Fruit fly (Drosophila melanogaster) Kc167 (cell line): ENCODE data around the gene Atg101.

Source experiments
- Myc ChIP-seq: fragments of >200 bp; optimal IDR thresholded peaks from 2 replicates; lab custom pipeline; 2017; ENCODE audit warnings: missing external identifiers
- Sin3A ChIP-seq: fragments of >200 bp; optimal IDR thresholded peaks from 2 replicates; lab custom pipeline; 2018; ENCODE audit warnings: missing external identifiers
- h ChIP-seq: fragments of >200 bp; optimal IDR thresholded peaks from 3 replicates; lab custom pipeline; 2018; ENCODE audit warnings: missing external identifiers
- insv ChIP-seq: fragments of >200 bp; optimal IDR thresholded peaks from 3 replicates; lab custom pipeline; 2018; ENCODE audit warnings: missing external identifiers
- psq ChIP-seq: fragments of >200 bp; optimal IDR thresholded peaks from 2 replicates; lab custom pipeline; 2017; ENCODE audit warnings: missing external identifiers
- ttk ChIP-seq: sonication (Bioruptor generic); optimal IDR thresholded peaks from 2 replicates; lab custom pipeline; 2017; ENCODE audit warnings: missing external identifiers

Gene Atg101

DNA sequence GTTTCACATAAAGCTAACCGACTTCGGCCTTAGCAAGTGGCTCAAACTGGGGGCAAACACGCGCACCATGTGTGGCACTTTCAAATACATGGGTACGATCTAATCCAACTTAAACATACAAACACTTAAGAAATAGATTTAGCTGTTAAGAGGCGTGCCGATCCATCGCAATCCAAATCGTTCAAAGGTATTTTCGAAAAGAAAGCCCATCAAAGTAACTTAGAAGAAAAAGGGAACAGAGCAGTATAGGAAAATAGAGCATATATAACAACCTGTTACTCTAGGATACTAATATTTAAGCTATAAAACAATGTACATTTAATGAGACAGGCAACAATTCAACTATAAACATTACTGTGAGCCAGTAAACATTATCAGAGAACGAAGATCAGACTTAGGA is at the start of gene Atg101:
Atg101 (plus strand) TSS at position 301 of the 400 bp plus-strand sequence.
- TF ChIP-seq h (lab: Kevin White, UChicago) (no peak), ttk (no peak), psq (lab: Kevin White, UChicago) (no peak), Sin3A (lab: Kevin White, UChicago) (no peak), Myc (lab: Kevin White, UChicago) (no peak), insv (lab: Kevin White, UChicago) (no peak)

dm6 chrX:18748206-18748605 is 43.3 kb upstream of the Atg101 start, which contains the start of gene CG12609:
TSS of gene CG12609 (minus strand) at chrX:18748306.
- TF ChIP-seq h (lab: Kevin White, UChicago) (no peak), ttk (no peak), Myc (lab: Kevin White, UChicago) (no peak), Sin3A (lab: Kevin White, UChicago) (no peak), psq (lab: Kevin White, UChicago) (no peak), insv (lab: Kevin White, UChicago) (no peak)

- no peak for TF ChIP-seq Sin3A (lab: Kevin White, UChicago)
- no peak for TF ChIP-seq ttk
- no peak for TF ChIP-seq insv (lab: Kevin White, UChicago)
- no peak for TF ChIP-seq h (lab: Kevin White, UChicago)
- no peak for TF ChIP-seq Myc (lab: Kevin White, UChicago)
These were observed 20.1 kb upstream of the Atg101 start for dm6 chrX:18771356-18771755.

DNA sequence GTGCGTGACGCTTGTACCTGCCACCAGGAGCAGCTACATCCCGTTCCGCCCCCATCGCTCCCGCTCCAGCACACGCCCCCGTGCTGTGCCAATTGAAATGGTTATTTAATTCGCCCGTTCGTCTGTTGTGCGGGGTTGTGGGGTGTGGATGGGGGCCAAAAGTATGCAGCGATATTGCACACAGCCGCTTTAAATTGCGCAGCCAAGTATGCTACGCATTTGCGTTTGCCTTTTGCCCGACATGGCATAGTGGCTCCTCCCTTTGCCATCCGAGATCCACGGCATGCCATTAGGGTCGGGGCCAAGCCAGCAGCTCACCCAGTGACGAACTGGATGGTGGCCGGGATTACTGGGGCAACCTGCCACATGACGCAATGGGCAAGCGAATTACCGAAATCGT is 19.5 kb upstream of the Atg101 start:
- TF ChIP-seq insv (lab: Kevin White, UChicago) (no peak), h (lab: Kevin White, UChicago) (no peak), Myc (lab: Kevin White, UChicago) (no peak), Sin3A (lab: Kevin White, UChicago) (no peak), psq (lab: Kevin White, UChicago) (no peak), ttk (no peak)

- TF ChIP-seq Myc (lab: Kevin White, UChicago) = no peak
- TF ChIP-seq h (lab: Kevin White, UChicago) = no peak
- TF ChIP-seq insv (lab: Kevin White, UChicago) = no peak
- no peak for TF ChIP-seq Sin3A (lab: Kevin White, UChicago)
- no peak for TF ChIP-seq ttk
- TF ChIP-seq psq (lab: Kevin White, UChicago) = no peak
These were observed 17.7 kb upstream of the Atg101 start, which contains the start of gene CCKLR-17D3 for dm6 chrX:18773817-18774216. TSS of gene CCKLR-17D3 (minus strand) at chrX:18774027.

DNA sequence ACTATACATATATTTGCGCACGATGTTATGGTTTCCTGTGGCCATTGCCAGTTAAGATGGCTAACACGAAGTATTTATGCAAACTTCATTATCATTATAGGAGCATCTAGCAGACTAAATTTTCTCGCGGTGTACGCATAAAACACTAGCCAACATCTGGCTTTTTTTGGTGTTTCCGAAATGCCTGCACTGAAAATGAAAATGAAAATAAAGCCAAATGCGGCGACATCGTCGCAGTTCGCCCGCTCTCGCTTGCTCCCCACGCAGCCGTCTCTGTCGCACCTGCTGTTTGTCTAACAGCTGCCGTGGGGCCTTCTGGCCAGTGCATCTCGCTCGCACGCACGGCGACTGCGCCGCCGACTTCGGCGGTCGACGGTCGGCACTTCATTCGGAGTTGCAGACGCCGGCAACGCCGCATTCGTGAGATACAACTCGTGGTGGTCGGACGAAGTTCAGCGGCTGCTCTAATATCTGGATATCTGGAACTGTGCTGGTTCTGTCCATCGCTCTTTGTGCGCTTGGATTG is 16.6 kb upstream of the Atg101 start, which contains the start of gene CG6891:
CG6891 (plus strand) TSS at position 411 of the 526 bp plus-strand sequence.
- TF ChIP-seq psq (lab: Kevin White, UChicago) (no peak), h (lab: Kevin White, UChicago) (no peak), Sin3A (lab: Kevin White, UChicago) (no peak), Myc (lab: Kevin White, UChicago) (no peak), insv (lab: Kevin White, UChicago) (no peak), ttk (no peak)

DNA sequence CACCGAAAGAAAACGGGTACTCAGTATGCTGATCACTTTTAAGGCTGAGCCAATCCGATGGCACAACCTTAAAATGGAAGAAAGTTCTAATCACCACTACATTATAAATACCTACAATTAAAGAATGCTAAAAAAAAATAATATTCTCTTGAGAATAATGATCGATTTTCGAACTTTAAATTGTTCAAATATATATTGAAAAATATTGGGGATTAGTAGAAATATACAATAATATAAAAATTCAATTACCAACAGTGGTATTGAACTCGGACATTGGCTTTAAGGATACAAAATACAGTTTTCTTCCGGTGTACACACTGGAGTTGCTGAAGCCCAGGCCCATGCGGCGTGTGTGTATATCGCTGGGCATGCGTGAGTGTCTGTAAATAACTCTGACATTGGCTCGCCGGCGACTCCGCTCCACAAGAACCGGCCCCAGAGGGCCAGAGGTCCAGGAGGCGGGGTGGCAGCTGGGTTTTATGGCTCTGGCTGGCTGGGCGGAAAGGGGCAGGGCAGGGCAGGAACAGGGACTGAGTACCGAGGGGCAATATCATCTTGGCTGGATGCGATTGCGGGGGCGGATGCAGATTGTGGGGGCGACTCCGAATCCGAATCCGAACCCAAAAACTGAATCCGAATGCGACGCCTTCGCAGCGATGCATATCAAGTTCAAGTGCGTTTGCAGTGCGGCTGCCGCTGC is 15.5 kb upstream of the Atg101 start:
- TF ChIP-seq ttk = no peak

DNA sequence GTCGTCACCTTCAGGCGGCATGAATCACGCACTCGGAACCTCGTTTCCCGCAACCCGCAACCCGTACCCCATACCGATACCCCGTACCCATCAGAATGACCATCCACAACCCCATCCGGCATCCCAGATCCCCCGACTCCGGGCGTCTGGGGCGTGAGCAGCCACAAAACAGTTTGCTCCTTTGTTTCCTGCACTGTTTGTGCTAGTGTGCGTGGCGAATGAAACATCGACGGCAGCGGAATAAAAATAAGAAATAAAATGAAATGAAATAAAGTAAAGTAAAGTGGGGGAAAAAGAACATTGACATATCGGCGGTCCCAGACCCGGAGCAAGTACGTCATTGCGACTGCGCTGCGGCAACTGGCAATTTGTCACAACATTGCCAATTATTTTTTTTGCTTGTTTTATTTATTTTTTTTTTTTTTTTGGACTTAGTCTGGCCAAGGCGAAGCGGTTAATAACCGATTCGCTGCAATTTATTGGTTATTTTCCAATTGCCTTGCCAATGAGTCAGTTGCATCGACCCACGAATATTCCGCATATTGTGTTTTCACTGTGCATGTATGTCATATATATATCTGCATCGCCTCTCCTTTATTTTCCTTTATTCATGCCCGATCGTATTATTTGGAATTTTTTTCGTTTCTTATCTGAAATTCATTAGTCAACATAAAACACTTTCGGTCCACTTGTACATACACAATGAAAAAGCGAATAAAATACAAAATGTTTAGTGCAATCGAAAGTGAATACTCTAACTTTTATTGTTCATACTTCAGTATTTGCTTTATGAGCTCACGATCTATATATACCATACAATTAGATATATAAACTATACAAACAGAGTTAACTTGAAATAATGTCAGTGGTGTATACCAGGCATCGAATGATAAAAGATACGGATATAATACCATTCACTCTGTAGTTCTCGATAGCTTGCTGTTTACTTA is 14.2 kb upstream of the Atg101 start:
- no peak for TF ChIP-seq psq (lab: Kevin White, UChicago)
- TF ChIP-seq ttk = no peak
- no peak for TF ChIP-seq Sin3A (lab: Kevin White, UChicago)
- TF ChIP-seq h (lab: Kevin White, UChicago) = no peak
- no peak for TF ChIP-seq insv (lab: Kevin White, UChicago)
- no peak for TF ChIP-seq Myc (lab: Kevin White, UChicago)

DNA sequence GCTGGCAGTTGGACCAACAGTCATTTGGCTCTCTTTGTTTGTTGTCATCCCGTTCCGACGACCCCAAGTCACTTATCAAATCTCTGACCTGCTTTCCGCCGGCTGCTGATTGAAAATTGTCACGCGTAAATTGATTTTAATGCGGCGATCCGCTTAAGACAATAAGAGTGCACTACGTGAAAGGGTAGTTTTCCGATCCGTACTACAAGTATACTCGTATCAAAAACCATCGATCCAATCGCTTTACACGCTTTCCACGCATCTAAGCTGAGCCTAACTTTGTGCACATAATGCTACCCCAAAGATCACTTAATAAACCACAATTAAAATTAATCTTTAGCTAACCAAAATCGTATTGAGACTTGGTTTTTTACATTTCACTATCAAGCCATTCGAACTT is 11.8 kb upstream of the Atg101 start:
- TF ChIP-seq h (lab: Kevin White, UChicago) (no peak), Myc (lab: Kevin White, UChicago) (no peak), insv (lab: Kevin White, UChicago) (no peak), ttk (no peak), psq (lab: Kevin White, UChicago) (no peak), Sin3A (lab: Kevin White, UChicago) (no peak)

DNA sequence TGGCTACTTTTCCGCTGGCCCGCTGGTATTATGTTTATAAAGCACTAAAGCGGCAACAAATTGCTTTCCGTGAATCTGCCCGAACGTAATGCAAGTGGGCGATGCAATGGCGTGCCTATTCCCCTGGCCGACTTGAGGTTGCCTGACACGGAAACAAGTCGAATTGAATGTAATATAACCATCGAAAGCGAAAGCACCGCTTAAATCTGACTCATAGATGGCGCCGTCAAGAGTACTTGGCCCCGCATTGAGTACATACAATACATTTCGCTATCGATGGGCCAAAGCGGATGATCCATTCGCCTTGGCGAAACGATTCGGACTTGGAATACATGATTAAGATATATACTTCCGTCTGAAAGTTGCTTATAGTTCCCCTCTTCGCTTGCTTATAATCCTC is 11.2 kb upstream of the Atg101 start:
- TF ChIP-seq h (lab: Kevin White, UChicago) (no peak), Sin3A (lab: Kevin White, UChicago) (no peak), psq (lab: Kevin White, UChicago) (no peak), ttk (no peak), Myc (lab: Kevin White, UChicago) (no peak), insv (lab: Kevin White, UChicago) (no peak)

DNA sequence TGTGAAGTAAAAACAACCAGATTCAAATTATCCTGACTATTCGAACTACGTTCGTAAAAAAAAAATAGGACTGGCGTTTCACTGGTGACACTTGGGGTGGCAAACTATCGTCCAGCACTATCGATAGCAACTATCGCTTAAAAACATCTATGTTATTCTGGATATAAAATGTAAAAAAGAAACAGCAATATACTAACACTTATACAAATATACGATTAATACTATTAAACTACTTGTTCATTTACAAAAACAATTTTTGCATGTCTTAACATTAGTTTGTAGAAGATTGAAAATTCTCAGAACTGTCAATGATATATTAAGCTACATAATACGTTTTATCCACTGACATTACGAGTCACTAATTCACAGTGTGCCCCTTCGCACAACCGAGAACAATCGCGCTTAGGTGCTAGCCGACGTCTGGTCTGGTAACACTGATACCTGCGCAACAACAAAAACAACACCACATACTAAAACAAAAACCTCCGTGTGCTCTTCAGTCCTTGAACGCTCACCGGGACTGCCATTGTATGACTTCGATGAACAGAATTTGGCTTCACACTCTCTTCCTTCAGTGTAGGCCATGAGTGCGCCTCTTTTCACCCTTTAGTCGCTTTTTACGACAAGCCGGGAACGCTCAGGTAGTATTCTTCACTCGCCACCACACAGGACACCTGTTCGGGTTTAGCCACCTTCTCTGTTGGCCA is 7.9 kb upstream of the Atg101 start, which contains the start of gene CG18259:
CG18259 (minus strand) TSS at position 78 of the 707 bp plus-strand sequence.
- no peak for TF ChIP-seq psq (lab: Kevin White, UChicago)
- TF ChIP-seq Myc (lab: Kevin White, UChicago) = no peak
- TF ChIP-seq Sin3A (lab: Kevin White, UChicago) = peak; percentile 85
- TF ChIP-seq insv (lab: Kevin White, UChicago) = no peak
- no peak for TF ChIP-seq h (lab: Kevin White, UChicago)
- TF ChIP-seq ttk = no peak
